Worm (Caenorhabditis elegans) whole organism, young adult: ENCODE results near the gene ZK218.1.

Source experiments
- C06A6.2 ChIP-seq: fragments of 200-800 bp; sonication (Bioruptor generic); conservative IDR thresholded peaks from 2 replicates; pipeline ENCODE4 v1.3.6; 2022; ENCODE audit warnings: missing genetic modification characterization, missing compliant biosample characterization
- F39B2.1 ChIP-seq: fragments of 200-800 bp; sonication (Bioruptor generic); IDR thresholded peaks from 2 replicates; pipeline ENCODE4 v1.3.6; 2022; ENCODE audit warnings: missing genetic modification reagents, missing genetic modification characterization, missing compliant biosample characterization
- dpl-1 ChIP-seq: fragments of 150-350 bp; optimal IDR thresholded peaks from 2 replicates; lab custom pipeline; 2014; ENCODE audit warnings: missing biosample characterization, missing genetic modification reagents, missing genetic modification characterization
- ets-4 ChIP-seq: fragments of 200-800 bp; sonication (Bioruptor generic); optimal IDR thresholded peaks from 2 replicates; lab custom pipeline; 2018; ENCODE audit warnings: mild to moderate bottlenecking, missing genetic modification characterization, missing compliant biosample characterization
- mcd-1 ChIP-seq: fragments of 200-800 bp; sonication (Bioruptor generic); IDR thresholded peaks from 2 replicates; pipeline ENCODE4 v1.3.6; 2022; ENCODE audit warnings: missing genetic modification reagents, missing genetic modification characterization, missing compliant biosample characterization
- mxl-1 ChIP-seq: sonication (generic microtip); optimal IDR thresholded peaks from 2 replicates; lab custom pipeline; 2016; ENCODE audit warnings: missing genetic modification characterization, missing compliant biosample characterization
- pha-4 ChIP-seq: fragments of 150-350 bp; sonication (generic microtip); optimal IDR thresholded peaks from 2 replicates; lab custom pipeline; 2014; ENCODE audit warnings: missing biosample characterization, missing genetic modification reagents, missing genetic modification characterization
- snpc-3.4 ChIP-seq: sonication (generic microtip); optimal IDR thresholded peaks from 2 replicates; lab custom pipeline; 2017; ENCODE audit warnings: missing genetic modification characterization, mild to moderate bottlenecking, missing compliant biosample characterization, antibody characterized with exemption, moderate library complexity, missing genotype, missing genetic modification reagents
- zim-3 ChIP-seq: sonication (generic microtip); optimal IDR thresholded peaks from 2 replicates; lab custom pipeline; 2017; ENCODE audit warnings: mild to moderate bottlenecking, missing genetic modification characterization, moderate library complexity, missing compliant biosample characterization

DNA sequence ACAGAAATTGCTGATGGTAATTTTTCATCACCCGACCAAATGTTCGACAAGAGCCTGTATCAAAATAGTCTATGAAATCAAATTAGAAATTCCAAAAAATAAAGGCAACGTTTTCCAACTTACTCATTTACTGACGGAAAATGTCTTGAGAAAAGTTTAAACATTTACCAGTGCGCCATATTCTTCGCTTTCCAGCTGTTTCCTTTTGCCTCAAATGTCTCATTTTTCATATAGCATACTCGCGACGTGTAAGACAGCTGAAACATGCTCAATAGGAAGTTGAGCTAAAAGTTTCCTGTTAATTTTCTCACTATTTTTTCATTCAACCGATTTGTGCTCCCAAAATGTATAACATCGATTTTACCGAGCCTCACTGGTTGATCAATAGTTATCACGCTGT lies 32.4 kb upstream of the ZK218.1 start, which contains the start of gene sri-66:
- TF ChIP-seq zim-3 (tag; lab: Kevin White, UChicago) (no peak), pha-4 (tag; lab: Kevin White, UChicago) (no peak), mxl-1 (tag; lab: Kevin White, UChicago) (no peak), ets-4 (GFP tag; lab: Kevin White, UChicago) (no peak), snpc-3.4 (tag; lab: Kevin White, UChicago) (no peak), F39B2.1 (no peak), mcd-1 (GFP tag; lab: Robert Waterston, UW) (no peak), C06A6.2 (GFP tag; lab: Robert Waterston, UW) (no peak), dpl-1 (GFP tag; lab: Kevin White, UChicago) (no peak)
